Fruit fly (Drosophila melanogaster) S2 (cell line): ENCODE data around the gene CG32591.

ENCODE experiments used
- CG8478 ChIP-seq: fragments of >200 bp; optimal IDR thresholded peaks from 2 replicates; lab custom pipeline; 2018
- CTCF ChIP-seq, 2 experiments: fragments of >200 bp; optimal IDR thresholded peaks; 2 replicates each; lab custom pipeline; 2018

dm6 chrX:14952845-14953720 lies 24.3 kb upstream of the CG32591 start, which contains the start of gene pdgy:
- TF ChIP-seq CTCF (optimal IDR thresholded peaks at IDR 0.05; lab: Kevin White, UChicago) = no peak
- TF ChIP-seq CG8478 (lab: Kevin White, UChicago) = no peak
